Worm (Caenorhabditis elegans) whole organism, L1 larva: ENCODE results near the gene ZK550.2.
A peak's percentile ranks its signal among the peaks of the same experiment; 100 is the strongest.

ENCODE experiments used
- Y116A8C.19 ChIP-seq: sonication (generic microtip); optimal IDR thresholded peaks from 2 replicates; lab custom pipeline; 2016; ENCODE audit warnings: missing compliant biosample characterization, missing genetic modification characterization, borderline replicate concordance
- aly-2 ChIP-seq: fragments of 150-350 bp; optimal IDR thresholded peaks from 2 replicates; lab custom pipeline; 2014; ENCODE audit warnings: missing biosample characterization, missing genetic modification characterization
- ama-1 ChIP-seq: fragments of 150-350 bp; optimal IDR thresholded peaks from 2 replicates; lab custom pipeline; 2014
- blmp-1 ChIP-seq: fragments of 150-350 bp; optimal IDR thresholded peaks from 2 replicates; lab custom pipeline; 2014; ENCODE audit warnings: missing biosample characterization, missing genetic modification characterization
- ceh-63 ChIP-seq: fragments of 200-800 bp; sonication (Bioruptor generic); optimal IDR thresholded peaks from 2 replicates; lab custom pipeline; 2018; ENCODE audit warnings: mild to moderate bottlenecking, missing genetic modification characterization, missing compliant biosample characterization
- ceh-8 ChIP-seq: fragments of 200-800 bp; sonication (Bioruptor generic); optimal IDR thresholded peaks from 2 replicates; lab custom pipeline; 2018; ENCODE audit warnings: mild to moderate bottlenecking, missing genetic modification characterization, moderate library complexity, missing compliant biosample characterization
- ceh-82 ChIP-seq, 3 experiments: fragments of 150-350 bp in 1 of 3; sonication (generic microtip) in 2 of 3; optimal IDR thresholded peaks; 2 replicates each; lab custom pipeline; 2014 to 2017; ENCODE audit warnings: missing biosample characterization in 3 of 3, missing genetic modification characterization in 3 of 3
- ceh-88 ChIP-seq: fragments of 200-800 bp; sonication (Bioruptor generic); IDR thresholded peaks from 2 replicates; pipeline ENCODE4 v1.3.6; 2022; ENCODE audit warnings: missing genetic modification characterization, missing compliant biosample characterization
- dpl-1 ChIP-seq, 3 experiments: fragments of 150-350 bp in 2 of 3; sonication (generic microtip) in 1 of 3; optimal IDR thresholded peaks; 2 replicates each; lab custom pipeline; 2014 to 2017; ENCODE audit warnings: missing biosample characterization in 3 of 3, missing genetic modification characterization in 3 of 3, missing genetic modification reagents in 3 of 3
- dsc-1 ChIP-seq: sonication (generic microtip); optimal IDR thresholded peaks from 2 replicates; lab custom pipeline; 2016; ENCODE audit warnings: mild to moderate bottlenecking, missing genetic modification characterization, missing compliant biosample characterization
- efl-1 ChIP-seq, 4 experiments: fragments of 150-350 bp; optimal IDR thresholded peaks in 3 of 4; peaks in 1 of 4; 1 replicate in 1 of 4; 2 replicates in 3 of 4; lab custom pipeline; 2014; ENCODE audit warnings: missing biosample characterization in 2 of 4, missing genetic modification characterization in 2 of 4, missing genetic modification reagents in 2 of 4
- efl-3 ChIP-seq: fragments of 200-800 bp; sonication (Bioruptor generic); optimal IDR thresholded peaks from 2 replicates; lab custom pipeline; 2018; ENCODE audit warnings: mild to moderate bottlenecking, missing genetic modification characterization, missing compliant biosample characterization
- egl-13 ChIP-seq: sonication (generic microtip); optimal IDR thresholded peaks from 2 replicates; lab custom pipeline; 2016; ENCODE audit warnings: missing genotype, missing genetic modification reagents, missing genetic modification characterization, missing compliant biosample characterization
- egl-27 ChIP-seq, 2 experiments: fragments of 150-350 bp in 1 of 2; sonication (generic microtip); optimal IDR thresholded peaks; 3 replicates each; lab custom pipeline; 2017 to 2018; ENCODE audit warnings: missing biosample characterization in 2 of 2, missing genetic modification characterization in 2 of 2, missing genetic modification reagents in 2 of 2
- elt-2 ChIP-seq: sonication (generic microtip); optimal IDR thresholded peaks from 2 replicates; lab custom pipeline; 2016; ENCODE audit warnings: missing genetic modification characterization, mild to moderate bottlenecking, inconsistent platforms, missing compliant biosample characterization, missing genetic modification reagents
- elt-3 ChIP-seq, 6 experiments: fragments of 150-350 bp in 1 of 6; sonication (generic microtip); optimal IDR thresholded peaks; 2 replicates each; lab custom pipeline; 2017 to 2018; ENCODE audit warnings: missing biosample characterization in 6 of 6, missing genetic modification characterization in 6 of 6, inconsistent platforms in 1 of 6
- fkh-10 ChIP-seq: sonication (generic microtip); optimal IDR thresholded peaks from 2 replicates; lab custom pipeline; 2017; ENCODE audit warnings: missing biosample characterization, missing genetic modification reagents, missing genetic modification characterization
- fkh-4 ChIP-seq: sonication (generic microtip); optimal IDR thresholded peaks from 2 replicates; lab custom pipeline; 2016; ENCODE audit warnings: missing compliant biosample characterization, missing genetic modification characterization, borderline replicate concordance
- fkh-8 ChIP-seq: sonication (generic microtip); optimal IDR thresholded peaks from 2 replicates; lab custom pipeline; 2016; ENCODE audit warnings: mild to moderate bottlenecking, missing genetic modification characterization, missing compliant biosample characterization
- fos-1 ChIP-seq: fragments of 150-350 bp; optimal IDR thresholded peaks from 2 replicates; lab custom pipeline; 2014; ENCODE audit warnings: missing biosample characterization, missing genetic modification characterization
- grh-1 ChIP-seq: fragments of 200-800 bp; sonication (Bioruptor generic); IDR thresholded peaks from 2 replicates; pipeline ENCODE4 v1.3.6; 2022; ENCODE audit warnings: missing genetic modification reagents, missing genetic modification characterization, missing compliant biosample characterization
- isw-1 ChIP-seq: fragments of 200-800 bp; sonication (Bioruptor generic); IDR thresholded peaks from 2 replicates; pipeline ENCODE4 v1.3.6; 2022; ENCODE audit warnings: missing genetic modification characterization, missing compliant biosample characterization
- lin-13 ChIP-seq: fragments of 150-350 bp; optimal IDR thresholded peaks from 2 replicates; lab custom pipeline; 2014; ENCODE audit warnings: missing biosample characterization, missing genetic modification reagents, missing genetic modification characterization
- lin-15B ChIP-seq: fragments of 150-350 bp; sonication (generic microtip); optimal IDR thresholded peaks from 3 replicates; lab custom pipeline; 2014; ENCODE audit warnings: missing biosample characterization, missing genetic modification characterization
- lin-35 ChIP-seq, 2 experiments: fragments of 150-350 bp; optimal IDR thresholded peaks; 2 replicates each; lab custom pipeline; 2014; ENCODE audit warnings: missing biosample characterization in 2 of 2, missing genetic modification characterization in 2 of 2, missing genetic modification reagents in 2 of 2
- lin-39 ChIP-seq: fragments of 150-350 bp; optimal IDR thresholded peaks from 2 replicates; lab custom pipeline; 2014; ENCODE audit warnings: missing biosample characterization, missing genetic modification reagents, missing genetic modification characterization
- lsy-2 ChIP-seq, 2 experiments: fragments of 150-350 bp; optimal IDR thresholded peaks; 2 replicates each; lab custom pipeline; 2014; ENCODE audit warnings: missing biosample characterization in 2 of 2, missing genetic modification characterization in 2 of 2
- mdl-1 ChIP-seq, 2 experiments: fragments of 150-350 bp; optimal IDR thresholded peaks; 2 replicates each; lab custom pipeline; 2014 to 2017; ENCODE audit warnings: missing biosample characterization in 2 of 2, missing genetic modification characterization in 2 of 2, inconsistent platforms in 1 of 2
- mef-2 ChIP-seq: fragments of 150-350 bp; optimal IDR thresholded peaks from 2 replicates; lab custom pipeline; 2014; ENCODE audit warnings: missing biosample characterization, missing genetic modification characterization
- mep-1 ChIP-seq: fragments of 150-350 bp; optimal IDR thresholded peaks from 2 replicates; lab custom pipeline; 2014; ENCODE audit warnings: missing biosample characterization, missing genetic modification characterization
- nhr-28 ChIP-seq: fragments of 150-350 bp; optimal IDR thresholded peaks from 2 replicates; lab custom pipeline; 2014; ENCODE audit warnings: missing biosample characterization, missing genetic modification characterization
- nhr-47 ChIP-seq: sonication (generic microtip); optimal IDR thresholded peaks from 2 replicates; lab custom pipeline; 2016; ENCODE audit warnings: mild to moderate bottlenecking, missing genetic modification characterization, moderate library complexity, missing compliant biosample characterization
- nhr-71 ChIP-seq: sonication (generic microtip); optimal IDR thresholded peaks from 2 replicates; lab custom pipeline; 2016; ENCODE audit warnings: mild to moderate bottlenecking, missing genetic modification characterization, moderate library complexity, missing compliant biosample characterization
- nhr-76 ChIP-seq: sonication (generic microtip); optimal IDR thresholded peaks from 2 replicates; lab custom pipeline; 2017; ENCODE audit warnings: missing biosample characterization, missing genetic modification characterization
- nhr-84 ChIP-seq: sonication (generic microtip); optimal IDR thresholded peaks from 2 replicates; lab custom pipeline; 2017; ENCODE audit warnings: missing biosample characterization, missing genetic modification characterization
- pag-3 ChIP-seq: sonication (generic microtip); optimal IDR thresholded peaks from 2 replicates; lab custom pipeline; 2017; ENCODE audit warnings: missing genetic modification characterization, mild to moderate bottlenecking, missing compliant biosample characterization, antibody characterized with exemption, borderline replicate concordance; ENCODE audit not compliant: insufficient read depth
- pax-3 ChIP-seq: fragments of 200-800 bp; sonication (Bioruptor generic); optimal IDR thresholded peaks from 2 replicates; lab custom pipeline; 2018; ENCODE audit warnings: mild to moderate bottlenecking, missing genetic modification characterization, moderate library complexity, missing compliant biosample characterization
- pqm-1 ChIP-seq: sonication (generic microtip); optimal IDR thresholded peaks from 3 replicates; lab custom pipeline; 2017; ENCODE audit warnings: missing biosample characterization, missing genetic modification characterization
- skn-1 ChIP-seq: fragments of 150-350 bp; optimal IDR thresholded peaks from 2 replicates; lab custom pipeline; 2014; ENCODE audit warnings: missing biosample characterization, missing genetic modification characterization
- snu-23 ChIP-seq: sonication (generic microtip); optimal IDR thresholded peaks from 2 replicates; lab custom pipeline; 2016; ENCODE audit warnings: missing genetic modification characterization, missing compliant biosample characterization
- swsn-7 ChIP-seq: sonication (generic microtip); optimal IDR thresholded peaks from 2 replicates; lab custom pipeline; 2016; ENCODE audit warnings: missing genetic modification characterization, missing compliant biosample characterization
- tbx-2 ChIP-seq: sonication (generic microtip); optimal IDR thresholded peaks from 2 replicates; lab custom pipeline; 2016; ENCODE audit warnings: missing genetic modification characterization, missing compliant biosample characterization
- unc-30 ChIP-seq: sonication (generic microtip); optimal IDR thresholded peaks from 2 replicates; lab custom pipeline; 2017; ENCODE audit warnings: missing biosample characterization, missing genetic modification characterization
- unc-86 ChIP-seq: sonication (generic microtip); optimal IDR thresholded peaks from 2 replicates; lab custom pipeline; 2016; ENCODE audit warnings: missing genetic modification characterization, missing compliant biosample characterization
- unc-98 ChIP-seq: fragments of 200-800 bp; sonication (Bioruptor generic); IDR thresholded peaks from 2 replicates; pipeline ENCODE4 v1.3.6; 2022; ENCODE audit warnings: missing genetic modification characterization, missing compliant biosample characterization
- xbp-1 ChIP-seq: sonication (generic microtip); optimal IDR thresholded peaks from 2 replicates; lab custom pipeline; 2016; ENCODE audit warnings: missing genetic modification characterization, missing compliant biosample characterization
- zag-1 ChIP-seq: fragments of 150-350 bp; optimal IDR thresholded peaks from 2 replicates; lab custom pipeline; 2014; ENCODE audit warnings: missing biosample characterization, missing genetic modification characterization
- zip-4 ChIP-seq: fragments of 200-800 bp; sonication (Bioruptor generic); optimal IDR thresholded peaks from 2 replicates; lab custom pipeline; 2018; ENCODE audit warnings: mild to moderate bottlenecking, missing genetic modification characterization, moderate library complexity, missing compliant biosample characterization
- ztf-11 ChIP-seq, 2 experiments: sonication (generic microtip); optimal IDR thresholded peaks; 2 replicates each; lab custom pipeline; 2016 to 2017; ENCODE audit warnings: missing genetic modification characterization in 2 of 2, missing biosample characterization in 1 of 2, missing compliant biosample characterization in 1 of 2
- ztf-4 ChIP-seq: fragments of 150-350 bp; optimal IDR thresholded peaks from 2 replicates; lab custom pipeline; 2014; ENCODE audit warnings: missing biosample characterization, missing genetic modification characterization

ZK550.2 gene

ce11 chrIV:17281060-17282021 lies 36.0 kb downstream of the ZK550.2 start:
- peak; percentile 91 for TF ChIP-seq mep-1 (tag; lab: Kevin White, UChicago)
- peak; percentile 59 for TF ChIP-seq elt-2
- TF ChIP-seq ceh-8, result peak; percentile 15
- no peak for TF ChIP-seq pqm-1 (tag; lab: Kevin White, UChicago)
- TF ChIP-seq snu-23 (GFP tag; lab: Kevin White, UChicago), result peak; percentile 73
- TF ChIP-seq pag-3, result peak; percentile 25
- TF ChIP-seq nhr-84 (tag; lab: Kevin White, UChicago), result no peak
- peak; percentile 82 for TF ChIP-seq nhr-71 (tag; lab: Kevin White, UChicago)
- TF ChIP-seq fkh-4 (tag; lab: Kevin White, UChicago), result no peak
- TF ChIP-seq ztf-11 (tag; optimal IDR thresholded peaks at IDR 0.05; lab: Kevin White, UChicago), result no peak
- peak; percentile 65 for TF ChIP-seq fkh-8 (tag; lab: Kevin White, UChicago)
- TF ChIP-seq Y116A8C.19 (tag; lab: Kevin White, UChicago), result no peak
- TF ChIP-seq skn-1, result peak; percentile 76
- peak in 1 of 2 experiments; percentile 16 for TF ChIP-seq efl-1 (optimal IDR thresholded peaks at IDR 0.05; lab: Kevin White, UChicago)
- TF ChIP-seq efl-1 (GFP tag; optimal IDR thresholded peaks at IDR 0.05 in 1 of 2; lab: Kevin White, UChicago), result peak; percentile 21 to 92
- peak; percentile 32 for TF ChIP-seq unc-86 (tag; lab: Kevin White, UChicago)
- peak; percentile 11 for TF ChIP-seq egl-13 (tag; lab: Kevin White, UChicago)
- TF ChIP-seq ama-1 (lab: Kevin White, UChicago), result peak; percentile 99
- TF ChIP-seq zag-1 (tag; lab: Kevin White, UChicago), result no peak
- no peak for TF ChIP-seq pax-3 (tag; lab: Kevin White, UChicago)
- TF ChIP-seq lin-35 (GFP tag; optimal IDR thresholded peaks at IDR 0.05; lab: Kevin White, UChicago), result peak; percentile 36 to 60
- no peak for TF ChIP-seq ceh-82 (tag; optimal IDR thresholded peaks at IDR 0.05; lab: Kevin White, UChicago)
- TF ChIP-seq nhr-76, result no peak
- peak; percentile 25 for TF ChIP-seq ceh-63 (GFP tag; lab: Kevin White, UChicago)
- TF ChIP-seq dpl-1 (GFP tag; optimal IDR thresholded peaks at IDR 0.05; lab: Kevin White, UChicago), result peak in 2 of 3 experiments; percentile 22 to 28
- no peak for TF ChIP-seq blmp-1
- peak; percentile 61 for TF ChIP-seq unc-30 (tag; lab: Kevin White, UChicago)
- TF ChIP-seq fos-1 (tag; lab: Kevin White, UChicago), result no peak
- TF ChIP-seq lsy-2 (tag; optimal IDR thresholded peaks at IDR 0.05; lab: Kevin White, UChicago), result peak; percentile 68 to 75
- TF ChIP-seq unc-98 (GFP tag; lab: Robert Waterston, UW), result no peak
- TF ChIP-seq lin-13 (GFP tag; lab: Kevin White, UChicago), result peak; percentile 62
- TF ChIP-seq fkh-10, result no peak
- TF ChIP-seq lin-15B, result peak; percentile 14
- peak; percentile 60 for TF ChIP-seq dsc-1
- no peak for TF ChIP-seq egl-27 (tag; optimal IDR thresholded peaks at IDR 0.05; lab: Kevin White, UChicago)
- no peak for TF ChIP-seq mdl-1 (tag; optimal IDR thresholded peaks at IDR 0.05; lab: Kevin White, UChicago)
- peak; percentile 27 for TF ChIP-seq zip-4 (GFP tag; lab: Kevin White, UChicago)
- TF ChIP-seq grh-1 (GFP tag; lab: Robert Waterston, UW), result no peak
- TF ChIP-seq mef-2 (tag; lab: Kevin White, UChicago), result no peak
- TF ChIP-seq elt-3 (tag; optimal IDR thresholded peaks at IDR 0.05; lab: Kevin White, UChicago), result peak in 1 of 6 experiments; percentile 44
- TF ChIP-seq nhr-47 (tag; lab: Kevin White, UChicago), result peak; percentile 54
- TF ChIP-seq xbp-1 (tag; lab: Kevin White, UChicago), result peak; percentile 57
- no peak for TF ChIP-seq isw-1
- peak; percentile 21; the same call in 1 of the 2 replicates for TF ChIP-seq ceh-88 (GFP tag; lab: Robert Waterston, UW)
- no peak for TF ChIP-seq nhr-28 (tag; lab: Kevin White, UChicago)
- no peak for TF ChIP-seq lin-39 (tag; lab: Kevin White, UChicago)
- peak; percentile 2 for TF ChIP-seq efl-3 (GFP tag; lab: Kevin White, UChicago)
- peak; percentile 25 for TF ChIP-seq tbx-2 (tag; lab: Kevin White, UChicago)
- TF ChIP-seq aly-2 (tag; lab: Kevin White, UChicago), result peak; percentile 100
- peak; percentile 58 for TF ChIP-seq ztf-4 (tag; lab: Kevin White, UChicago)
- peak; percentile 72 for TF ChIP-seq swsn-7 (tag; lab: Kevin White, UChicago)
